Worm (Caenorhabditis elegans) whole organism, early embryonic: Measurements from ENCODE around the gene fbxb-53.

Source experiments
- aly-1 ChIP-seq: sonication (generic microtip); optimal IDR thresholded peaks from 2 replicates; lab custom pipeline; 2016; ENCODE audit warnings: missing genetic modification characterization, missing compliant biosample characterization
- ets-7 ChIP-seq: sonication (generic microtip); optimal IDR thresholded peaks from 2 replicates; lab custom pipeline; 2016; ENCODE audit warnings: missing genotype, missing genetic modification characterization, missing compliant biosample characterization
- hnd-1 ChIP-seq: sonication (generic microtip); optimal IDR thresholded peaks from 2 replicates; lab custom pipeline; 2016; ENCODE audit warnings: missing genetic modification characterization, missing compliant biosample characterization

ce11 chrII:1806358-1806757 lies 49.7 kb downstream of the fbxb-53 start, which contains the start of gene C08F1.12:
- TF ChIP-seq ets-7 = no peak
- no peak for TF ChIP-seq aly-1 (tag; lab: Kevin White, UChicago)
- TF ChIP-seq hnd-1 (tag; lab: Kevin White, UChicago) = no peak
